Worm (Caenorhabditis elegans) whole organism, young adult: ENCODE results near the gene cope-1.

Experiments
- B0019.2 ChIP-seq: fragments of 200-800 bp; sonication (Bioruptor generic); conservative IDR thresholded peaks from 2 replicates; pipeline ENCODE4 v1.3.6; 2022; ENCODE audit warnings: missing genetic modification reagents, missing genetic modification characterization, missing compliant biosample characterization
- B0035.1 ChIP-seq: sonication (generic microtip); optimal IDR thresholded peaks from 2 replicates; lab custom pipeline; 2016; ENCODE audit warnings: missing genetic modification characterization, mild to moderate bottlenecking, missing compliant biosample characterization, missing genotype, missing genetic modification reagents
- B0336.3 ChIP-seq: fragments of 200-800 bp; sonication (Bioruptor generic); IDR thresholded peaks from 2 replicates; pipeline ENCODE4 v1.3.6; 2022; ENCODE audit warnings: missing genetic modification characterization, missing compliant biosample characterization
- D2030.7 ChIP-seq: fragments of 200-800 bp; sonication (Bioruptor generic); IDR thresholded peaks from 2 replicates; pipeline ENCODE4 v1.3.6; 2022; ENCODE audit warnings: missing genetic modification reagents, missing genetic modification characterization, missing compliant biosample characterization
- F33H1.4 ChIP-seq: fragments of 200-800 bp; sonication (Bioruptor generic); IDR thresholded peaks from 2 replicates; pipeline ENCODE4 v1.3.6; 2022; ENCODE audit warnings: missing genetic modification reagents, missing genetic modification characterization, missing compliant biosample characterization
- F37B4.10 ChIP-seq: fragments of 200-800 bp; sonication (Bioruptor generic); IDR thresholded peaks from 2 replicates; pipeline ENCODE4 v1.3.6; 2022; ENCODE audit warnings: missing genetic modification characterization, missing compliant biosample characterization
- F49E8.2 ChIP-seq: sonication (generic microtip); optimal IDR thresholded peaks from 3 replicates; lab custom pipeline; 2017; ENCODE audit warnings: missing genetic modification characterization, mild to moderate bottlenecking, missing compliant biosample characterization, antibody characterized with exemption, moderate library complexity; ENCODE audit not compliant: insufficient read depth
- F52B5.7 ChIP-seq: sonication (generic microtip); optimal IDR thresholded peaks from 2 replicates; lab custom pipeline; 2016; ENCODE audit warnings: mild to moderate bottlenecking, missing genetic modification characterization, missing compliant biosample characterization
- F55B11.4 ChIP-seq: sonication (generic microtip); optimal IDR thresholded peaks from 2 replicates; lab custom pipeline; 2016; ENCODE audit warnings: missing compliant biosample characterization, missing genetic modification characterization, borderline replicate concordance; ENCODE audit not compliant: insufficient read depth
- T07F8.4 ChIP-seq: sonication (generic microtip); optimal IDR thresholded peaks from 2 replicates; lab custom pipeline; 2016; ENCODE audit warnings: mild to moderate bottlenecking, missing genetic modification characterization, moderate library complexity, missing compliant biosample characterization
- T26A5.8 ChIP-seq: sonication (generic microtip); optimal IDR thresholded peaks from 2 replicates; lab custom pipeline; 2016; ENCODE audit warnings: missing genetic modification characterization, missing compliant biosample characterization
- aptf-2 ChIP-seq: fragments of 200-800 bp; sonication (Bioruptor generic); conservative IDR thresholded peaks from 2 replicates; pipeline ENCODE4 v1.3.6; 2022; ENCODE audit warnings: missing genetic modification reagents, missing genetic modification characterization, missing compliant biosample characterization
- attf-3 ChIP-seq: fragments of 200-800 bp; sonication (Bioruptor generic); conservative IDR thresholded peaks from 2 replicates; pipeline ENCODE4 v1.3.6; 2022; ENCODE audit warnings: missing genetic modification reagents, missing genetic modification characterization, missing compliant biosample characterization
- attf-5 ChIP-seq: fragments of 200-800 bp; sonication (Bioruptor generic); optimal IDR thresholded peaks from 2 replicates; lab custom pipeline; 2018; ENCODE audit warnings: mild to moderate bottlenecking, missing genetic modification characterization, missing compliant biosample characterization
- attf-6 ChIP-seq: fragments of 200-800 bp; sonication (Bioruptor generic); IDR thresholded peaks from 2 replicates; pipeline ENCODE4 v1.3.6; 2022; ENCODE audit warnings: missing genetic modification reagents, missing genetic modification characterization, missing compliant biosample characterization
- bed-2 ChIP-seq: fragments of 200-800 bp; sonication (Bioruptor generic); IDR thresholded peaks from 2 replicates; pipeline ENCODE4 v1.3.6; 2022; ENCODE audit warnings: missing genetic modification reagents, missing genetic modification characterization, missing compliant biosample characterization
- ccch-3 ChIP-seq: fragments of 200-800 bp; sonication (Bioruptor generic); optimal IDR thresholded peaks from 2 replicates; lab custom pipeline; 2018; ENCODE audit warnings: mild to moderate bottlenecking, missing genetic modification characterization, missing compliant biosample characterization
- cebp-2 ChIP-seq: fragments of 200-800 bp; sonication (Bioruptor generic); IDR thresholded peaks from 2 replicates; pipeline ENCODE4 v1.3.6; 2022; ENCODE audit warnings: missing genetic modification characterization, missing compliant biosample characterization
- ceh-40 ChIP-seq: fragments of 200-800 bp; sonication (Bioruptor generic); IDR thresholded peaks from 2 replicates; pipeline ENCODE4 v1.3.6; 2022; ENCODE audit warnings: missing genetic modification characterization, missing compliant biosample characterization
- ceh-58 ChIP-seq: fragments of 200-800 bp; sonication (Bioruptor generic); IDR thresholded peaks from 2 replicates; pipeline ENCODE4 v1.3.6; 2022; ENCODE audit warnings: missing genetic modification characterization, missing compliant biosample characterization
- ceh-91 ChIP-seq: fragments of 200-800 bp; sonication (Bioruptor generic); IDR thresholded peaks from 2 replicates; pipeline ENCODE4 v1.3.6; 2022; ENCODE audit warnings: missing genetic modification reagents, missing genetic modification characterization, missing compliant biosample characterization
- chd-7 ChIP-seq: sonication (generic microtip); optimal IDR thresholded peaks from 2 replicates; lab custom pipeline; 2016; ENCODE audit warnings: mild to moderate bottlenecking, missing genetic modification characterization, moderate library complexity, missing compliant biosample characterization
- die-1 ChIP-seq: sonication (generic microtip); optimal IDR thresholded peaks from 2 replicates; lab custom pipeline; 2016; ENCODE audit warnings: missing genotype, mild to moderate bottlenecking, missing genetic modification characterization, missing compliant biosample characterization
- dox-1 ChIP-seq: fragments of 200-800 bp; sonication (Bioruptor generic); IDR thresholded peaks from 2 replicates; pipeline ENCODE4 v1.3.6; 2022; ENCODE audit warnings: missing genetic modification reagents, missing genetic modification characterization, missing compliant biosample characterization
- dpl-1 ChIP-seq: fragments of 150-350 bp; optimal IDR thresholded peaks from 2 replicates; lab custom pipeline; 2014; ENCODE audit warnings: missing biosample characterization, missing genetic modification reagents, missing genetic modification characterization
- fkh-3 ChIP-seq: sonication (generic microtip); optimal IDR thresholded peaks from 2 replicates; lab custom pipeline; 2016; ENCODE audit warnings: mild to moderate bottlenecking, missing genetic modification characterization, missing compliant biosample characterization
- him-1 ChIP-seq: sonication (generic microtip); optimal IDR thresholded peaks from 2 replicates; lab custom pipeline; 2016; ENCODE audit warnings: missing genotype, missing genetic modification reagents, missing genetic modification characterization, missing compliant biosample characterization
- hlh-12 ChIP-seq: sonication (generic microtip); optimal IDR thresholded peaks from 2 replicates; lab custom pipeline; 2016; ENCODE audit warnings: missing genetic modification characterization, missing compliant biosample characterization
- hlh-26 ChIP-seq: fragments of 200-800 bp; sonication (Bioruptor generic); conservative IDR thresholded peaks from 2 replicates; pipeline ENCODE4 v1.3.6; 2022; ENCODE audit warnings: missing genetic modification reagents, missing genetic modification characterization, missing compliant biosample characterization
- hmg-1.2 ChIP-seq: fragments of 200-800 bp; sonication (Bioruptor generic); IDR thresholded peaks from 2 replicates; pipeline ENCODE4 v1.3.6; 2022; ENCODE audit warnings: missing genetic modification reagents, missing genetic modification characterization, missing compliant biosample characterization
- lin-35 ChIP-seq, 3 experiments: fragments of 150-350 bp in 2 of 3; sonication (generic microtip) in 1 of 3; optimal IDR thresholded peaks; 2 replicates each; lab custom pipeline; 2014 to 2018; ENCODE audit warnings: missing biosample characterization in 3 of 3, missing genetic modification characterization in 3 of 3, missing genetic modification reagents in 3 of 3
- lin-40 ChIP-seq: sonication (generic microtip); optimal IDR thresholded peaks from 2 replicates; lab custom pipeline; 2016; ENCODE audit warnings: missing genetic modification characterization, mild to moderate bottlenecking, missing compliant biosample characterization, missing genotype, missing genetic modification reagents
- lsy-27 ChIP-seq: sonication (generic microtip); optimal IDR thresholded peaks from 2 replicates; lab custom pipeline; 2017; ENCODE audit warnings: missing genetic modification characterization, mild to moderate bottlenecking, missing compliant biosample characterization, antibody characterized with exemption, missing genotype, borderline replicate concordance; ENCODE audit not compliant: insufficient read depth
- madf-10 ChIP-seq: sonication (generic microtip); optimal IDR thresholded peaks from 2 replicates; lab custom pipeline; 2016; ENCODE audit warnings: mild to moderate bottlenecking, missing genetic modification characterization, missing compliant biosample characterization
- madf-3 ChIP-seq: fragments of 200-800 bp; sonication (Bioruptor generic); IDR thresholded peaks from 2 replicates; pipeline ENCODE4 v1.3.6; 2022; ENCODE audit warnings: missing genetic modification reagents, missing genetic modification characterization, missing compliant biosample characterization
- nfya-1 ChIP-seq: sonication (generic microtip); optimal IDR thresholded peaks from 2 replicates; lab custom pipeline; 2017; ENCODE audit warnings: antibody characterized with exemption, missing compliant biosample characterization, missing genetic modification characterization, borderline replicate concordance; ENCODE audit not compliant: insufficient read depth
- nfyb-1 ChIP-seq: fragments of 200-800 bp; sonication (Bioruptor generic); IDR thresholded peaks from 2 replicates; pipeline ENCODE4 v1.3.6; 2022; ENCODE audit warnings: missing genetic modification reagents, missing genetic modification characterization, missing compliant biosample characterization
- nhr-80 ChIP-seq: sonication (generic microtip); optimal IDR thresholded peaks from 2 replicates; lab custom pipeline; 2016; ENCODE audit warnings: missing genetic modification characterization, missing compliant biosample characterization
- pbrm-1 ChIP-seq: fragments of 200-800 bp; sonication (Bioruptor generic); IDR thresholded peaks from 2 replicates; pipeline ENCODE4 v1.3.6; 2022; ENCODE audit warnings: missing genetic modification reagents, missing genetic modification characterization, missing compliant biosample characterization
- rcor-1 ChIP-seq: fragments of 200-800 bp; sonication (Bioruptor generic); IDR thresholded peaks from 2 replicates; pipeline ENCODE4 v1.3.6; 2022; ENCODE audit warnings: missing genetic modification reagents, missing genetic modification characterization, missing compliant biosample characterization
- repo-1 ChIP-seq: sonication (generic microtip); optimal IDR thresholded peaks from 2 replicates; lab custom pipeline; 2017; ENCODE audit warnings: mild to moderate bottlenecking, missing genetic modification characterization, missing compliant biosample characterization
- sdz-38 ChIP-seq: sonication (generic microtip); optimal IDR thresholded peaks from 2 replicates; lab custom pipeline; 2016; ENCODE audit warnings: missing genotype, missing genetic modification characterization, missing compliant biosample characterization
- sea-2 ChIP-seq: fragments of 200-800 bp; sonication (Bioruptor generic); IDR thresholded peaks from 2 replicates; pipeline ENCODE4 v1.3.6; 2022; ENCODE audit warnings: missing genetic modification characterization, missing compliant biosample characterization
- snpc-1.1 ChIP-seq: sonication (generic microtip); optimal IDR thresholded peaks from 2 replicates; lab custom pipeline; 2017; ENCODE audit warnings: missing genetic modification characterization, mild to moderate bottlenecking, missing compliant biosample characterization, antibody characterized with exemption, moderate library complexity, missing genotype, missing genetic modification reagents; ENCODE audit not compliant: insufficient read depth
- snpc-4 ChIP-seq, 5 experiments: fragments of 150-350 bp in 1 of 5; sonication (generic microtip) in 4 of 5; optimal IDR thresholded peaks; 2 replicates each; lab custom pipeline; 2014 to 2018; ENCODE audit warnings: missing genetic modification characterization in 5 of 5, missing biosample characterization in 3 of 5, antibody characterized with exemption in 2 of 5, mild to moderate bottlenecking in 2 of 5, missing compliant biosample characterization in 2 of 5, missing genotype in 2 of 5, moderate library complexity in 2 of 5, missing genetic modification reagents in 1 of 5
- tbp1 ChIP-seq: fragments of 200-800 bp; sonication (Bioruptor generic); optimal IDR thresholded peaks from 2 replicates; lab custom pipeline; 2018; ENCODE audit warnings: mild to moderate bottlenecking, missing genetic modification characterization, missing compliant biosample characterization
- tlf-1 ChIP-seq: fragments of 200-800 bp; sonication (Bioruptor generic); optimal IDR thresholded peaks from 2 replicates; lab custom pipeline; 2018; ENCODE audit warnings: mild to moderate bottlenecking, missing genetic modification characterization, missing compliant biosample characterization
- unc-130 ChIP-seq: sonication (generic microtip); optimal IDR thresholded peaks from 2 replicates; lab custom pipeline; 2016; ENCODE audit warnings: missing genetic modification reagents, missing genetic modification characterization, missing compliant biosample characterization
- zfh-2 ChIP-seq: fragments of 200-800 bp; sonication (Bioruptor generic); conservative IDR thresholded peaks from 2 replicates; pipeline ENCODE4 v1.3.6; 2022; ENCODE audit warnings: missing genetic modification reagents, missing genetic modification characterization, missing compliant biosample characterization

The cope-1 gene

DNA sequence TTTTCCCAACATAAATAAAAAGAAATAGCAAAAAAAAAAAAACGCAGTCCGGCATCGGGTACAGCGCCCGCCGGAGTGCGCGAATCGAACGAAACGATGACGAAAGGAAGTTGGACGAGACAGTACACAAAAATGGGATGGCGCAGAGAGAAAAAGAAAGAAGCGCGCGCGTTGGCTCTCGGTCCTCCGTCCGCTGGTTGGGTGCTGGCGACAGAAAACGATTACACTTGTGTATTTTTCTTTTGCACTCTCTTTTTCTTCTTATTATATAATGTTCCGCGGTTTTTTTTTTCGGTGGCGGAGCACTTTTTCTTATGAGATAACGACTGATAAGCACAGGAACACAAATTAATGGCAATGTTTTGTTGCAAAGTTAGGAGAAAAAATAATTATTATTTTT is 48.8 kb upstream of the cope-1 start (continued):
- TF ChIP-seq lsy-27 (tag; lab: Kevin White, UChicago), result no peak
- TF ChIP-seq tbp1 (GFP tag; lab: Kevin White, UChicago), result peak; percentile 6
- no peak for TF ChIP-seq ceh-91 (GFP tag; lab: Robert Waterston, UW)
- TF ChIP-seq pbrm-1, result no peak
- TF ChIP-seq ceh-40 (GFP tag; lab: Robert Waterston, UW), result no peak
- TF ChIP-seq attf-3 (GFP tag; lab: Robert Waterston, UW), result no peak
- no peak for TF ChIP-seq nfya-1 (tag; lab: Kevin White, UChicago)
- TF ChIP-seq cebp-2 (GFP tag; lab: Robert Waterston, UW), result no peak
- no peak for TF ChIP-seq snpc-1.1 (tag; lab: Kevin White, UChicago)
- no peak for TF ChIP-seq B0019.2
- no peak for TF ChIP-seq F37B4.10 (GFP tag; lab: Robert Waterston, UW)
- peak; percentile 71 for TF ChIP-seq attf-5 (GFP tag; lab: Kevin White, UChicago)
- no peak for TF ChIP-seq him-1 (tag; lab: Kevin White, UChicago)
- no peak for TF ChIP-seq T26A5.8 (tag; lab: Kevin White, UChicago)
- no peak for TF ChIP-seq hlh-26 (GFP tag; lab: Robert Waterston, UW)
- no peak for TF ChIP-seq F49E8.2 (tag; lab: Kevin White, UChicago)
- no peak for TF ChIP-seq B0035.1 (tag; lab: Kevin White, UChicago)
- TF ChIP-seq repo-1 (tag; lab: Kevin White, UChicago), result no peak
- TF ChIP-seq D2030.7 (GFP tag; lab: Robert Waterston, UW), result no peak
- TF ChIP-seq die-1 (tag; lab: Kevin White, UChicago), result no peak
- no peak for TF ChIP-seq T07F8.4
- TF ChIP-seq madf-3 (GFP tag; lab: Robert Waterston, UW), result no peak
- peak in 1 of 3 experiments; percentile 53 for TF ChIP-seq lin-35 (GFP tag; optimal IDR thresholded peaks at IDR 0.05; lab: Kevin White, UChicago)
- TF ChIP-seq tlf-1 (GFP tag; lab: Kevin White, UChicago), result no peak
- no peak; the same call in 1 of the 2 replicates for TF ChIP-seq B0336.3 (GFP tag; lab: Robert Waterston, UW)
- TF ChIP-seq aptf-2, result no peak
- no peak for TF ChIP-seq ceh-58 (GFP tag; lab: Robert Waterston, UW)
- TF ChIP-seq F52B5.7 (tag; lab: Kevin White, UChicago), result no peak
- TF ChIP-seq sea-2 (GFP tag; lab: Robert Waterston, UW), result no peak
- TF ChIP-seq F33H1.4 (GFP tag; lab: Robert Waterston, UW), result no peak
- TF ChIP-seq hmg-1.2 (GFP tag; lab: Robert Waterston, UW), result peak; percentile 91
- TF ChIP-seq F55B11.4 (tag; lab: Kevin White, UChicago), result no peak
- TF ChIP-seq madf-10 (tag; lab: Kevin White, UChicago), result no peak
- no peak for TF ChIP-seq rcor-1 (GFP tag; lab: Robert Waterston, UW)
- TF ChIP-seq sdz-38 (tag; lab: Kevin White, UChicago), result no peak
- no peak for TF ChIP-seq unc-130 (GFP tag; lab: Kevin White, UChicago)
- no peak for TF ChIP-seq dox-1 (GFP tag; lab: Robert Waterston, UW)
- peak; percentile 91 for TF ChIP-seq nhr-80
- TF ChIP-seq chd-7 (tag; lab: Kevin White, UChicago), result no peak
- no peak for TF ChIP-seq ccch-3 (GFP tag; lab: Kevin White, UChicago)
- TF ChIP-seq snpc-4 (GFP tag; optimal IDR thresholded peaks at IDR 0.05; lab: Kevin White, UChicago), result no peak
- TF ChIP-seq snpc-4 (tag; optimal IDR thresholded peaks at IDR 0.05; lab: Kevin White, UChicago), result peak in 1 of 4 experiments; percentile 15
- no peak for TF ChIP-seq hlh-12 (tag; lab: Kevin White, UChicago)
- TF ChIP-seq zfh-2 (GFP tag; lab: Robert Waterston, UW), result no peak
- peak; percentile 64 for TF ChIP-seq lin-40 (tag; lab: Kevin White, UChicago)
- TF ChIP-seq nfyb-1 (GFP tag; lab: Robert Waterston, UW), result peak; percentile 71; the same call in 1 of the 2 replicates
- TF ChIP-seq fkh-3, result no peak
- no peak for TF ChIP-seq attf-6 (GFP tag; lab: Robert Waterston, UW)
- TF ChIP-seq dpl-1, result no peak
- TF ChIP-seq bed-2, result no peak
